Worm (Caenorhabditis elegans): ENCODE data around the gene vem-1.

DNA sequence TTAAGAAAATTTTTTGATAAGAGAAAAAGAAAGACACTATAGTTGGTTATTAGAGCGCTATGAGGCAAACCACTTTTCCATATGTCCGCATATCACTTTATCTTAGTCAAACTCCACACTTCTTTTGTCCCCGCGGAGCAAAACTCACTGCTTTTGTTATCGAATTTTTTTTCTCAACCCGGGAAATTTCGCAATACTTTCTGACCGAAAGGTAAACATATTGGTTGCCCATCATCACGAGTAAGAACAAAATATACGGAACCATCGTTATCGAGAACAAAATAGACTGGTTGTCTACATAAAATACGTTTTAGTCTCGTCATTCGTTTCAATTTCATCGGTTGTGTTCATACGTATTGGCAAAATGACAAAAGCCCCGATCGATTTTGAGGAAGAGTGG, 19.1 kb downstream of the vem-1 start, which contains the start of gene C18A11.1:
- TF ChIP-seq pha-4 (tag; optimal IDR thresholded peaks at IDR 0.05) (no peak), hlh-13 (GFP tag; optimal IDR thresholded peaks at IDR 0.05) (no peak), hlh-8 (tag; optimal IDR thresholded peaks at IDR 0.05) (no peak), ama-1 (optimal IDR thresholded peaks at IDR 0.05) (no peak), hlh-15 (tag; optimal IDR thresholded peaks at IDR 0.05) (no peak), pqm-1 (tag; optimal IDR thresholded peaks at IDR 0.05) (no peak), nhr-11 (tag; optimal IDR thresholded peaks at IDR 0.05) (no peak), gmeb-2 (tag; optimal IDR thresholded peaks at IDR 0.05) (no peak), unc-86 (tag; optimal IDR thresholded peaks at IDR 0.05) (no peak), rnt-1 (tag; optimal IDR thresholded peaks at IDR 0.05) (no peak), eyg-1 (tag; optimal IDR thresholded peaks at IDR 0.05) (no peak), ets-4 (tag; optimal IDR thresholded peaks at IDR 0.05) (no peak)
